Fruit fly (Drosophila melanogaster) whole organism, prepupa: Measurements from ENCODE around the gene Coq2.
A peak's percentile ranks its signal among the peaks of the same experiment; 100 is the strongest.

Experiments used
- CG16779 ChIP-seq: fragments of 200-800 bp; sonication (Bioruptor generic); optimal IDR thresholded peaks from 3 replicates; lab custom pipeline; 2017; ENCODE audit warnings: missing biosample characterization, mild to moderate bottlenecking, missing genetic modification characterization
- CG9139 ChIP-seq: fragments of 200-800 bp; sonication (Bioruptor generic); optimal IDR thresholded peaks from 3 replicates; lab custom pipeline; 2017; ENCODE audit warnings: missing biosample characterization, mild to moderate bottlenecking, missing genetic modification characterization
- Eip78C ChIP-seq: fragments of 200-800 bp; sonication (Bioruptor generic); peaks from one replicate; lab custom pipeline; 2016; ENCODE audit warnings: missing biosample characterization, missing genetic modification characterization
- Hr39 ChIP-seq: fragments of 200-800 bp; sonication (Bioruptor generic); optimal IDR thresholded peaks from 2 replicates; lab custom pipeline; 2016; ENCODE audit warnings: missing biosample characterization, missing genetic modification characterization
- Hr4 ChIP-seq: fragments of 200-800 bp; sonication (Bioruptor generic); optimal IDR thresholded peaks from 3 replicates; lab custom pipeline; 2016; ENCODE audit warnings: missing biosample characterization, missing genetic modification characterization
- Lpt ChIP-seq: fragments of 200-800 bp; sonication (Bioruptor generic); optimal IDR thresholded peaks from 3 replicates; lab custom pipeline; 2016; ENCODE audit warnings: missing biosample characterization, missing genetic modification characterization
- eg ChIP-seq: fragments of 200-800 bp; sonication (Bioruptor generic); IDR thresholded peaks from 3 replicates; pipeline ENCODE4 v1.3.6; 2022; ENCODE audit warnings: missing biosample characterization, missing genetic modification characterization

- peak; percentile 97 for TF ChIP-seq Hr4 (GFP tag; lab: Kevin White, UChicago)
- TF ChIP-seq CG16779: peak; percentile 91
- TF ChIP-seq CG9139 (GFP tag; lab: Kevin White, UChicago): peak; percentile 89
- TF ChIP-seq Eip78C (GFP tag; lab: Kevin White, UChicago): peak; percentile 99
- TF ChIP-seq eg (GFP tag; lab: Robert Waterston, UW): peak; percentile 91
- TF ChIP-seq Hr39: peak; percentile 84
- peak; percentile 96 for TF ChIP-seq Lpt (GFP tag; lab: Kevin White, UChicago)
Measured at dm6 chr3R:8333768-8334470, 17.6 kb upstream of the Coq2 start, which contains the start of gene Poxm.
